Fruit fly (Drosophila melanogaster) ovary, adult (tissue): Measurements from ENCODE around the gene Prosbeta2R2.

Experiments used
- CG17801 ChIP-seq: fragments of 200-800 bp; optimal IDR thresholded peaks from 2 replicates; lab custom pipeline; 2019; ENCODE audit warnings: missing biosample characterization, mild to moderate bottlenecking, missing genetic modification characterization, moderate library complexity; ENCODE audit not compliant: partially characterized antibody

Gene Prosbeta2R2

dm6 chr3R:5213309-5213708, 6.0 kb downstream of the Prosbeta2R2 start:
- no peak for TF ChIP-seq CG17801 (GFP tag; lab: Kevin White, UChicago)

- no peak for TF ChIP-seq CG17801 (GFP tag; lab: Kevin White, UChicago)
Observed at dm6 chr3R:5212759-5213053, 6.6 kb downstream of the Prosbeta2R2 start.

dm6 chr3R:5211901-5212758, 7.2 kb downstream of the Prosbeta2R2 start:
- TF ChIP-seq CG17801 (GFP tag; lab: Kevin White, UChicago), result no peak

- TF ChIP-seq CG17801 (GFP tag; lab: Kevin White, UChicago), result no peak
Observed at dm6 chr3R:5211401-5211800, 7.9 kb downstream of the Prosbeta2R2 start.

- TF ChIP-seq CG17801 (GFP tag; lab: Kevin White, UChicago), result peak; percentile 57
Observed at dm6 chr3R:5209481-5209880, 9.8 kb downstream of the Prosbeta2R2 start.

dm6 chr3R:5208115-5208365, 11.3 kb downstream of the Prosbeta2R2 start:
- TF ChIP-seq CG17801 (GFP tag; lab: Kevin White, UChicago), result no peak

dm6 chr3R:5207277-5208114, 11.8 kb downstream of the Prosbeta2R2 start:
- TF ChIP-seq CG17801 (GFP tag; lab: Kevin White, UChicago), result no peak

dm6 chr3R:5205319-5206033, 13.9 kb downstream of the Prosbeta2R2 start:
- TF ChIP-seq CG17801 (GFP tag; lab: Kevin White, UChicago), result no peak

- TF ChIP-seq CG17801 (GFP tag; lab: Kevin White, UChicago), result no peak
Observed at dm6 chr3R:5203796-5204195, 15.5 kb downstream of the Prosbeta2R2 start.

dm6 chr3R:5199581-5199980, 19.7 kb downstream of the Prosbeta2R2 start:
- no peak for TF ChIP-seq CG17801 (GFP tag; lab: Kevin White, UChicago)

- TF ChIP-seq CG17801 (GFP tag; lab: Kevin White, UChicago), result no peak
Observed at dm6 chr3R:5198302-5198701, 21.0 kb downstream of the Prosbeta2R2 start.

dm6 chr3R:5193271-5193670, 26.1 kb downstream of the Prosbeta2R2 start:
- TF ChIP-seq CG17801 (GFP tag; lab: Kevin White, UChicago), result no peak

- TF ChIP-seq CG17801 (GFP tag; lab: Kevin White, UChicago), result no peak
Observed at dm6 chr3R:5187806-5188205, 31.5 kb downstream of the Prosbeta2R2 start.

dm6 chr3R:5175944-5176343, 43.4 kb downstream of the Prosbeta2R2 start:
- TF ChIP-seq CG17801 (GFP tag; lab: Kevin White, UChicago), result no peak

dm6 chr3R:5171972-5172371, 47.4 kb downstream of the Prosbeta2R2 start:
- TF ChIP-seq CG17801 (GFP tag; lab: Kevin White, UChicago), result no peak
